Fruit fly (Drosophila melanogaster): Measurements from ENCODE around the gene CG10752.

dm6 chr3L:12915431-12915830 lies 39.0 kb downstream of the CG10752 start:
- TF ChIP-seq N (GFP tag; optimal IDR thresholded peaks at IDR 0.05): no peak
- TF ChIP-seq brk (GFP tag; optimal IDR thresholded peaks at IDR 0.05): no peak
- no peak for TF ChIP-seq usp (GFP tag; optimal IDR thresholded peaks at IDR 0.05)
- no peak for TF ChIP-seq pan (optimal IDR thresholded peaks at IDR 0.05)
- no peak for TF ChIP-seq dmrt93B (GFP tag; optimal IDR thresholded peaks at IDR 0.05)
- peak; percentile 60 for TF ChIP-seq psq (GFP tag; optimal IDR thresholded peaks at IDR 0.05)
- no peak for TF ChIP-seq Hr83 (GFP tag; optimal IDR thresholded peaks at IDR 0.05; ENCODE audit: poor library complexity, severe bottlenecking)
- TF ChIP-seq HLH106 (tag; optimal IDR thresholded peaks at IDR 0.05): peak; percentile 86
- TF ChIP-seq Myc (optimal IDR thresholded peaks at IDR 0.05): no peak
- TF ChIP-seq br (GFP tag; optimal IDR thresholded peaks at IDR 0.05): peak; percentile 25
- no peak for TF ChIP-seq Jra (GFP tag; optimal IDR thresholded peaks at IDR 0.05)

Measured in whole organism, wandering third instar larva.